5 fruit fly cellular contexts compared by ENCODE assay signal in genomic region chr3L:1947463-1948126, dm6.
A peak's percentile ranks its signal among the peaks of the same experiment; 100 is the strongest.
TF ChIP-seq lines count a peak whose summit lies in the region.

TSS of gene mu2 (minus strand) at chr3L:1947475.
TSS of gene Cnb (plus strand) at chr3L:1947565.

- TF ChIP-seq CTCF in whole organism, embryonic (GFP tag; optimal IDR thresholded peaks at IDR 0.05; lab: Kevin White, UChicago) = no peak

TF ChIP-seq in whole organism, adult, 20 proteins besides CTCF, POLR2A, EP300 and RAD21 (continues in another document):
- peak; percentile 71 for TF ChIP-seq toe (GFP tag; optimal IDR thresholded peaks at IDR 0.05; lab: Kevin White, UChicago)
- no peak for TF ChIP-seq ovo (GFP tag; optimal IDR thresholded peaks at IDR 0.05; lab: Kevin White, UChicago)
- TF ChIP-seq Mnt (GFP tag; optimal IDR thresholded peaks at IDR 0.05; lab: Kevin White, UChicago) = peak; percentile 37
- peak; percentile 2 for TF ChIP-seq CG7101 (tag; optimal IDR thresholded peaks at IDR 0.05; lab: Kevin White, UChicago)
- TF ChIP-seq cic (GFP tag; optimal IDR thresholded peaks at IDR 0.05; lab: Kevin White, UChicago) = no peak
- peak; percentile 32 for TF ChIP-seq bab1 (GFP tag; optimal IDR thresholded peaks at IDR 0.05; lab: Kevin White, UChicago)
- TF ChIP-seq cnc (optimal IDR thresholded peaks at IDR 0.05; lab: Kevin White, UChicago) = no peak
- peak; percentile 47 for TF ChIP-seq CG12768 (GFP tag; optimal IDR thresholded peaks at IDR 0.05; lab: Kevin White, UChicago)
- peak; percentile 54 for TF ChIP-seq CG5204 (GFP tag; optimal IDR thresholded peaks at IDR 0.05; lab: Kevin White, UChicago)
- no peak for TF ChIP-seq CG33017 (tag; optimal IDR thresholded peaks at IDR 0.05; lab: Kevin White, UChicago)
- TF ChIP-seq CG14711 (tag; optimal IDR thresholded peaks at IDR 0.05; lab: Kevin White, UChicago) = peak; percentile 94
- no peak for TF ChIP-seq Crg-1 (GFP tag; optimal IDR thresholded peaks at IDR 0.05; lab: Kevin White, UChicago)
- TF ChIP-seq CG11617 (GFP tag; optimal IDR thresholded peaks at IDR 0.05; lab: Kevin White, UChicago) = peak; percentile 16
- no peak for TF ChIP-seq pad (GFP tag; optimal IDR thresholded peaks at IDR 0.05; lab: Kevin White, UChicago)
- TF ChIP-seq Clk (GFP tag; optimal IDR thresholded peaks at IDR 0.05; lab: Kevin White, UChicago) = no peak
- TF ChIP-seq Hr96 (GFP tag; optimal IDR thresholded peaks at IDR 0.05; lab: Kevin White, UChicago) = peak; percentile 57
- peak; percentile 9 for TF ChIP-seq CG1620 (GFP tag; optimal IDR thresholded peaks at IDR 0.05; lab: Kevin White, UChicago)
- no peak for TF ChIP-seq kay (GFP tag; lab: Kevin White, UChicago; ENCODE audit: borderline replicate concordance)

TF ChIP-seq in whole organism, embryonic, 481 proteins besides CTCF, POLR2A, EP300 and RAD21 (continues in another document):
- TF ChIP-seq CG14710 (tag; optimal IDR thresholded peaks at IDR 0.05; lab: Kevin White, UChicago) = peak; percentile 79
- peak; percentile 79 for TF ChIP-seq unc-4 (GFP tag; IDR thresholded peaks at IDR 0.05; lab: Robert Waterston, UW; ENCODE audit: partially characterized antibody)
- TF ChIP-seq nom (GFP tag; optimal IDR thresholded peaks at IDR 0.05; lab: Kevin White, UChicago) = no peak
- peak; percentile 24 for TF ChIP-seq Elba2 (GFP tag; optimal IDR thresholded peaks at IDR 0.05; lab: Kevin White, UChicago)
- TF ChIP-seq stc (GFP tag; IDR thresholded peaks at IDR 0.05; lab: Robert Waterston, UW) = no peak
- TF ChIP-seq B-H2 (GFP tag; optimal IDR thresholded peaks at IDR 0.05; lab: Kevin White, UChicago) = no peak
- peak; percentile 90 for TF ChIP-seq stwl (tag; optimal IDR thresholded peaks at IDR 0.05; lab: Kevin White, UChicago)
- peak; percentile 79 for TF ChIP-seq trem (tag; optimal IDR thresholded peaks at IDR 0.05; lab: Kevin White, UChicago)
- peak; percentile 83 for TF ChIP-seq Doc3 (GFP tag; IDR thresholded peaks at IDR 0.05; lab: Robert Waterston, UW; ENCODE audit: partially characterized antibody)
- TF ChIP-seq Lim3 (GFP tag; IDR thresholded peaks at IDR 0.05; lab: Robert Waterston, UW) = no peak
- peak; percentile 96 for TF ChIP-seq crol (GFP tag; IDR thresholded peaks at IDR 0.05; lab: Robert Waterston, UW)
- TF ChIP-seq CG9817 (tag; optimal IDR thresholded peaks at IDR 0.05; lab: Kevin White, UChicago) = peak; percentile 2
- TF ChIP-seq Ravus (GFP tag; IDR thresholded peaks at IDR 0.05; lab: Robert Waterston, UW) = no peak
- TF ChIP-seq tin (GFP tag; optimal IDR thresholded peaks at IDR 0.05; lab: Kevin White, UChicago) = peak; percentile 24
- TF ChIP-seq Bgb (GFP tag; IDR thresholded peaks at IDR 0.05; lab: Robert Waterston, UW; ENCODE audit: partially characterized antibody) = peak; percentile 67; the same call in 1 of the 2 replicates
- no peak for TF ChIP-seq CG10462 (GFP tag; optimal IDR thresholded peaks at IDR 0.05; lab: Kevin White, UChicago)
- no peak for TF ChIP-seq nerfin-1 (tag; optimal IDR thresholded peaks at IDR 0.05; lab: Kevin White, UChicago)
- TF ChIP-seq CG9932 (GFP tag; IDR thresholded peaks at IDR 0.05; lab: Robert Waterston, UW) = peak; percentile 73

TF ChIP-seq in whole organism, prepupa, 60 proteins besides CTCF, POLR2A, EP300 and RAD21:
- TF ChIP-seq net (GFP tag; optimal IDR thresholded peaks at IDR 0.05; lab: Kevin White, UChicago) (no peak), topi (GFP tag; optimal IDR thresholded peaks at IDR 0.05; lab: Kevin White, UChicago) (no peak), eg (GFP tag; IDR thresholded peaks at IDR 0.05; lab: Robert Waterston, UW) (no peak), CG8632 (GFP tag; optimal IDR thresholded peaks at IDR 0.05; lab: Kevin White, UChicago) (no peak), Blimp-1 (GFP tag; optimal IDR thresholded peaks at IDR 0.05; lab: Kevin White, UChicago) (peak; percentile 94), cyc (GFP tag; optimal IDR thresholded peaks at IDR 0.05; lab: Kevin White, UChicago) (no peak), ss (GFP tag; optimal IDR thresholded peaks at IDR 0.05; lab: Kevin White, UChicago) (no peak), CG16779 (tag; optimal IDR thresholded peaks at IDR 0.05; lab: Kevin White, UChicago) (no peak), CG6808 (GFP tag; optimal IDR thresholded peaks at IDR 0.05; lab: Kevin White, UChicago) (no peak), CG10669 (GFP tag; optimal IDR thresholded peaks at IDR 0.05; lab: Kevin White, UChicago) (no peak), Hr38 (GFP tag; optimal IDR thresholded peaks at IDR 0.05; lab: Kevin White, UChicago) (no peak), CG11294 (GFP tag; IDR thresholded peaks at IDR 0.05; lab: Robert Waterston, UW) (no peak), CG3919 (GFP tag; optimal IDR thresholded peaks at IDR 0.05; lab: Kevin White, UChicago) (no peak), CG6163 (GFP tag; IDR thresholded peaks at IDR 0.05; lab: Robert Waterston, UW) (0 out of 3 replicates have a peak, but pooled peaks have one; percentile 10)

TF ChIP-seq in whole organism, pupa, 21 proteins besides CTCF, POLR2A, EP300 and RAD21:
- TF ChIP-seq fd96Ca (GFP tag; IDR thresholded peaks at IDR 0.05; lab: Robert Waterston, UW) (0 out of 3 replicates have a peak, but pooled peaks have one; percentile 40), CG8301 (tag; optimal IDR thresholded peaks at IDR 0.05; lab: Kevin White, UChicago) (no peak)
TF ChIP-seq in whole organism, pupa: peak in this region for 1.

TF ChIP-seq in whole organism, wandering third instar larva, 38 proteins besides CTCF, POLR2A, EP300 and RAD21:
- no peak for TF ChIP-seq ey (GFP tag; optimal IDR thresholded peaks at IDR 0.05; lab: Kevin White, UChicago)
- TF ChIP-seq pan (optimal IDR thresholded peaks at IDR 0.05; lab: Kevin White, UChicago) = no peak
- TF ChIP-seq h (GFP tag; optimal IDR thresholded peaks at IDR 0.05; lab: Kevin White, UChicago) = no peak
- peak; percentile 23 for TF ChIP-seq psq (GFP tag; optimal IDR thresholded peaks at IDR 0.05; lab: Kevin White, UChicago)
